Worm (Caenorhabditis elegans) whole organism, early embryonic: ENCODE results near the gene lron-13.

Experiments used
- B0310.2 ChIP-seq: sonication (generic microtip); optimal IDR thresholded peaks from 2 replicates; lab custom pipeline; 2016; ENCODE audit warnings: mild to moderate bottlenecking, missing genetic modification characterization, missing compliant biosample characterization
- F13C5.2 ChIP-seq: sonication (generic microtip); optimal IDR thresholded peaks from 2 replicates; lab custom pipeline; 2017; ENCODE audit warnings: mild to moderate bottlenecking, missing genetic modification characterization, inconsistent platforms, missing compliant biosample characterization
- aly-1 ChIP-seq: sonication (generic microtip); optimal IDR thresholded peaks from 2 replicates; lab custom pipeline; 2016; ENCODE audit warnings: missing genetic modification characterization, missing compliant biosample characterization
- ama-1 ChIP-seq: fragments of 150-350 bp; optimal IDR thresholded peaks from 2 replicates; lab custom pipeline; 2014
- ceh-13 ChIP-seq: fragments of 200-800 bp; sonication (Bioruptor generic); optimal IDR thresholded peaks from 2 replicates; lab custom pipeline; 2018; ENCODE audit warnings: mild to moderate bottlenecking, missing genetic modification characterization, missing compliant biosample characterization
- ceh-36 ChIP-seq: sonication (generic microtip); optimal IDR thresholded peaks from 2 replicates; lab custom pipeline; 2016; ENCODE audit warnings: missing genetic modification characterization, inconsistent platforms, missing compliant biosample characterization
- ets-7 ChIP-seq: sonication (generic microtip); optimal IDR thresholded peaks from 2 replicates; lab custom pipeline; 2016; ENCODE audit warnings: missing genotype, missing genetic modification characterization, missing compliant biosample characterization
- flt-1 ChIP-seq: fragments of 200-800 bp; sonication (Bioruptor generic); IDR thresholded peaks from 2 replicates; pipeline ENCODE4 v1.3.6; 2022; ENCODE audit warnings: missing genetic modification characterization, missing compliant biosample characterization
- hmg-4 ChIP-seq: fragments of 200-800 bp; sonication (Bioruptor generic); optimal IDR thresholded peaks from 2 replicates; lab custom pipeline; 2018; ENCODE audit warnings: mild to moderate bottlenecking, missing genetic modification characterization, missing compliant biosample characterization
- hnd-1 ChIP-seq: sonication (generic microtip); optimal IDR thresholded peaks from 2 replicates; lab custom pipeline; 2016; ENCODE audit warnings: missing genetic modification characterization, missing compliant biosample characterization
- scrt-1 ChIP-seq: fragments of 200-800 bp; sonication (Bioruptor generic); IDR thresholded peaks from 2 replicates; pipeline ENCODE4 v1.3.6; 2022; ENCODE audit warnings: missing genetic modification characterization, missing compliant biosample characterization
- sea-1 ChIP-seq: fragments of 200-800 bp; sonication (Bioruptor generic); conservative IDR thresholded peaks from 2 replicates; pipeline ENCODE4 v1.3.6; 2022; ENCODE audit warnings: missing genetic modification characterization, missing compliant biosample characterization
- tra-4 ChIP-seq: sonication (generic microtip); optimal IDR thresholded peaks from 2 replicates; lab custom pipeline; 2017; ENCODE audit warnings: missing genetic modification characterization, missing compliant biosample characterization

ce11 chrIII:13503379-13503778, 23.9 kb upstream of the lron-13 start, which contains the start of gene T28A8.4:
- TF ChIP-seq tra-4 (tag; lab: Kevin White, UChicago) (no peak), ceh-36 (tag; lab: Kevin White, UChicago) (no peak), B0310.2 (no peak), hmg-4 (GFP tag; lab: Kevin White, UChicago) (no peak), ceh-13 (GFP tag; lab: Kevin White, UChicago) (no peak), hnd-1 (no peak), ets-7 (tag; lab: Kevin White, UChicago) (no peak), aly-1 (tag; lab: Kevin White, UChicago) (no peak), sea-1 (GFP tag; lab: Robert Waterston, UW) (no peak), ama-1 (no peak), flt-1 (GFP tag; lab: Robert Waterston, UW) (no peak), scrt-1 (no peak), F13C5.2 (tag; lab: Kevin White, UChicago) (no peak)
